Worm (Caenorhabditis elegans) whole organism, early embryonic: ENCODE results near the gene rpn-6.1.

Experiments used
- B0310.2 ChIP-seq: sonication (generic microtip); optimal IDR thresholded peaks from 2 replicates; lab custom pipeline; 2016; ENCODE audit warnings: mild to moderate bottlenecking, missing genetic modification characterization, missing compliant biosample characterization
- F13C5.2 ChIP-seq: sonication (generic microtip); optimal IDR thresholded peaks from 2 replicates; lab custom pipeline; 2017; ENCODE audit warnings: mild to moderate bottlenecking, missing genetic modification characterization, inconsistent platforms, missing compliant biosample characterization
- aly-1 ChIP-seq: sonication (generic microtip); optimal IDR thresholded peaks from 2 replicates; lab custom pipeline; 2016; ENCODE audit warnings: missing genetic modification characterization, missing compliant biosample characterization
- ama-1 ChIP-seq: fragments of 150-350 bp; optimal IDR thresholded peaks from 2 replicates; lab custom pipeline; 2014
- ceh-13 ChIP-seq: fragments of 200-800 bp; sonication (Bioruptor generic); optimal IDR thresholded peaks from 2 replicates; lab custom pipeline; 2018; ENCODE audit warnings: mild to moderate bottlenecking, missing genetic modification characterization, missing compliant biosample characterization
- ceh-36 ChIP-seq: sonication (generic microtip); optimal IDR thresholded peaks from 2 replicates; lab custom pipeline; 2016; ENCODE audit warnings: missing genetic modification characterization, inconsistent platforms, missing compliant biosample characterization
- flt-1 ChIP-seq: fragments of 200-800 bp; sonication (Bioruptor generic); IDR thresholded peaks from 2 replicates; pipeline ENCODE4 v1.3.6; 2022; ENCODE audit warnings: missing genetic modification characterization, missing compliant biosample characterization
- hmbx-1 ChIP-seq: sonication (generic microtip); optimal IDR thresholded peaks from 2 replicates; lab custom pipeline; 2016; ENCODE audit warnings: mild to moderate bottlenecking, missing genetic modification characterization, missing compliant biosample characterization
- hmg-4 ChIP-seq: fragments of 200-800 bp; sonication (Bioruptor generic); optimal IDR thresholded peaks from 2 replicates; lab custom pipeline; 2018; ENCODE audit warnings: mild to moderate bottlenecking, missing genetic modification characterization, missing compliant biosample characterization
- hnd-1 ChIP-seq: sonication (generic microtip); optimal IDR thresholded peaks from 2 replicates; lab custom pipeline; 2016; ENCODE audit warnings: missing genetic modification characterization, missing compliant biosample characterization
- pes-1 ChIP-seq: fragments of 200-800 bp; sonication (Bioruptor generic); IDR thresholded peaks from 2 replicates; pipeline ENCODE4 v1.3.6; 2022; ENCODE audit warnings: missing genetic modification reagents, missing genetic modification characterization, missing compliant biosample characterization
- scrt-1 ChIP-seq: fragments of 200-800 bp; sonication (Bioruptor generic); IDR thresholded peaks from 2 replicates; pipeline ENCODE4 v1.3.6; 2022; ENCODE audit warnings: missing genetic modification characterization, missing compliant biosample characterization
- sea-1 ChIP-seq: fragments of 200-800 bp; sonication (Bioruptor generic); conservative IDR thresholded peaks from 2 replicates; pipeline ENCODE4 v1.3.6; 2022; ENCODE audit warnings: missing genetic modification characterization, missing compliant biosample characterization
- tbx-11 ChIP-seq: fragments of 200-800 bp; sonication (Bioruptor generic); IDR thresholded peaks from 2 replicates; pipeline ENCODE4 v1.3.6; 2022; ENCODE audit warnings: missing genetic modification characterization, missing compliant biosample characterization

ce11 chrIII:6991465-6991864 lies 29.7 kb upstream of the rpn-6.1 start:
- TF ChIP-seq tbx-11 (GFP tag; lab: Robert Waterston, UW) (no peak), ama-1 (lab: Kevin White, UChicago) (no peak), flt-1 (GFP tag; lab: Robert Waterston, UW) (no peak), B0310.2 (tag; lab: Kevin White, UChicago) (no peak), hmg-4 (GFP tag; lab: Kevin White, UChicago) (no peak), aly-1 (tag; lab: Kevin White, UChicago) (no peak), ceh-13 (GFP tag; lab: Kevin White, UChicago) (no peak), hmbx-1 (tag; lab: Kevin White, UChicago) (no peak), ceh-36 (no peak), hnd-1 (no peak), F13C5.2 (tag; lab: Kevin White, UChicago) (no peak), scrt-1 (GFP tag; lab: Robert Waterston, UW) (no peak), sea-1 (GFP tag; lab: Robert Waterston, UW) (no peak), pes-1 (no peak)
